Worm (Caenorhabditis elegans) whole organism, L4 larva: ENCODE measurements around the gene W09D6.1.

Source experiments
- D1046.2 ChIP-seq: fragments of 200-800 bp; sonication (Bioruptor generic); IDR thresholded peaks from 2 replicates; pipeline ENCODE4 v1.3.6; 2022; ENCODE audit warnings: missing genetic modification characterization, missing compliant biosample characterization
- F10B5.3 ChIP-seq: sonication (generic microtip); optimal IDR thresholded peaks from 2 replicates; lab custom pipeline; 2016; ENCODE audit warnings: mild to moderate bottlenecking, missing genetic modification characterization, missing compliant biosample characterization
- F37D6.2 ChIP-seq: sonication (generic microtip); optimal IDR thresholded peaks from 2 replicates; lab custom pipeline; 2016; ENCODE audit warnings: mild to moderate bottlenecking, missing genetic modification characterization, missing compliant biosample characterization
- F44E2.7 ChIP-seq: fragments of 200-800 bp; sonication (Bioruptor generic); IDR thresholded peaks from 2 replicates; pipeline ENCODE4 v2.1.2; 2022; ENCODE audit warnings: missing genetic modification characterization, missing compliant biosample characterization
- R02D3.7 ChIP-seq: fragments of 150-350 bp; sonication (generic microtip); optimal IDR thresholded peaks from 3 replicates; lab custom pipeline; 2014; ENCODE audit warnings: missing biosample characterization, missing genetic modification characterization
- ZK546.5 ChIP-seq, 2 experiments: sonication (generic microtip); optimal IDR thresholded peaks; 2 replicates each; lab custom pipeline; 2017; ENCODE audit warnings: missing biosample characterization in 2 of 2, missing genetic modification characterization in 2 of 2
- aha-1 ChIP-seq: fragments of 150-350 bp; peaks from one replicate; lab custom pipeline; 2014; ENCODE audit warnings: missing biosample characterization, missing genetic modification characterization
- ama-1 ChIP-seq: fragments of 150-350 bp; optimal IDR thresholded peaks from 2 replicates; lab custom pipeline; 2014; ENCODE audit warnings: inconsistent platforms, mixed read lengths
- arid-1 ChIP-seq: fragments of 200-800 bp; sonication (Bioruptor generic); conservative IDR thresholded peaks from 2 replicates; pipeline ENCODE4 v1.3.6; 2022; ENCODE audit warnings: missing genetic modification reagents, missing genetic modification characterization, missing compliant biosample characterization
- attf-4 ChIP-seq: sonication (generic microtip); optimal IDR thresholded peaks from 3 replicates; lab custom pipeline; 2017; ENCODE audit warnings: missing biosample characterization, missing genetic modification characterization
- ceh-28 ChIP-seq: fragments of 150-350 bp; optimal IDR thresholded peaks from 2 replicates; lab custom pipeline; 2014; ENCODE audit warnings: missing biosample characterization, missing genetic modification reagents, missing genetic modification characterization
- ceh-32 ChIP-seq: sonication (generic microtip); optimal IDR thresholded peaks from 2 replicates; lab custom pipeline; 2016; ENCODE audit warnings: mild to moderate bottlenecking, missing genetic modification characterization, missing compliant biosample characterization; ENCODE audit not compliant: poor library complexity
- ceh-82 ChIP-seq: sonication (generic microtip); optimal IDR thresholded peaks from 2 replicates; lab custom pipeline; 2017; ENCODE audit warnings: missing biosample characterization, missing genetic modification characterization
- ces-1 ChIP-seq: fragments of 150-350 bp; sonication (generic microtip); optimal IDR thresholded peaks from 4 replicates; lab custom pipeline; 2014; ENCODE audit warnings: missing biosample characterization, missing genetic modification reagents, missing genetic modification characterization
- cey-2 ChIP-seq: sonication (generic microtip); optimal IDR thresholded peaks from 3 replicates; lab custom pipeline; 2017; ENCODE audit warnings: missing genetic modification characterization, mild to moderate bottlenecking, missing compliant biosample characterization, antibody characterized with exemption, borderline replicate concordance; ENCODE audit not compliant: insufficient read depth
- daf-12 ChIP-seq: fragments of 150-350 bp; optimal IDR thresholded peaks from 2 replicates; lab custom pipeline; 2014; ENCODE audit warnings: missing biosample characterization, missing genetic modification reagents, missing genetic modification characterization
- daf-16 ChIP-seq, 3 experiments: sonication (generic microtip); optimal IDR thresholded peaks; 2 replicates each; lab custom pipeline; 2016 to 2017; ENCODE audit warnings: missing genetic modification characterization in 3 of 3, missing genetic modification reagents in 3 of 3, mild to moderate bottlenecking in 2 of 3, missing compliant biosample characterization in 2 of 3, missing biosample characterization in 1 of 3, moderate library complexity in 1 of 3
- dmd-6 ChIP-seq: fragments of 200-800 bp; sonication (Bioruptor generic); IDR thresholded peaks from 2 replicates; pipeline ENCODE4 v1.3.6; 2022; ENCODE audit warnings: missing genetic modification reagents, missing genetic modification characterization, missing compliant biosample characterization
- dmd-8 ChIP-seq: fragments of 200-800 bp; sonication (Bioruptor generic); IDR thresholded peaks from 2 replicates; pipeline ENCODE4 v1.3.6; 2022; ENCODE audit warnings: missing genetic modification characterization, missing compliant biosample characterization
- egl-43 ChIP-seq: fragments of 200-800 bp; sonication (Bioruptor generic); IDR thresholded peaks from 2 replicates; pipeline ENCODE4 v1.3.6; 2022; ENCODE audit warnings: missing genetic modification reagents, missing genetic modification characterization, missing compliant biosample characterization
- fos-1 ChIP-seq: fragments of 150-350 bp; optimal IDR thresholded peaks from 2 replicates; lab custom pipeline; 2014; ENCODE audit warnings: missing biosample characterization, missing genetic modification characterization
- hlh-11 ChIP-seq: fragments of 200-800 bp; sonication (Bioruptor generic); optimal IDR thresholded peaks from 2 replicates; lab custom pipeline; 2018; ENCODE audit warnings: mild to moderate bottlenecking, missing genetic modification characterization, missing compliant biosample characterization
- jun-1 ChIP-seq: fragments of 150-350 bp; optimal IDR thresholded peaks from 2 replicates; lab custom pipeline; 2014; ENCODE audit warnings: missing biosample characterization, missing genetic modification reagents, missing genetic modification characterization
- lin-1 ChIP-seq: fragments of 200-800 bp; sonication (Bioruptor generic); IDR thresholded peaks from 2 replicates; pipeline ENCODE4 v1.3.6; 2022; ENCODE audit warnings: missing genetic modification reagents, missing genetic modification characterization, missing compliant biosample characterization
- lin-13 ChIP-seq: fragments of 150-350 bp; optimal IDR thresholded peaks from 2 replicates; lab custom pipeline; 2014; ENCODE audit warnings: missing biosample characterization, missing genetic modification reagents, missing genetic modification characterization
- lin-39 ChIP-seq: fragments of 150-350 bp; optimal IDR thresholded peaks from 2 replicates; lab custom pipeline; 2014; ENCODE audit warnings: missing biosample characterization, missing genetic modification reagents, missing genetic modification characterization
- lir-3 ChIP-seq: sonication (generic microtip); optimal IDR thresholded peaks from 2 replicates; lab custom pipeline; 2016; ENCODE audit warnings: mild to moderate bottlenecking, missing genetic modification characterization, missing compliant biosample characterization
- madf-9 ChIP-seq: fragments of 200-800 bp; sonication (Bioruptor generic); conservative IDR thresholded peaks from 2 replicates; pipeline ENCODE4 v1.3.6; 2022; ENCODE audit warnings: missing genetic modification reagents, missing genetic modification characterization, missing compliant biosample characterization
- mep-1 ChIP-seq: fragments of 150-350 bp; sonication (generic microtip); optimal IDR thresholded peaks from 3 replicates; lab custom pipeline; 2014; ENCODE audit warnings: missing biosample characterization, missing genetic modification characterization
- mxl-2 ChIP-seq: fragments of 200-800 bp; sonication (Bioruptor generic); conservative IDR thresholded peaks from 2 replicates; pipeline ENCODE4 v1.3.6; 2022; ENCODE audit warnings: missing genetic modification reagents, missing genetic modification characterization, missing compliant biosample characterization
- nhr-10 ChIP-seq: fragments of 150-350 bp; optimal IDR thresholded peaks from 2 replicates; lab custom pipeline; 2014; ENCODE audit warnings: missing biosample characterization, missing genetic modification characterization
- nhr-102 ChIP-seq: sonication (generic microtip); optimal IDR thresholded peaks from 2 replicates; lab custom pipeline; 2016; ENCODE audit warnings: mild to moderate bottlenecking, missing genetic modification characterization, moderate library complexity, missing compliant biosample characterization
- nhr-11 ChIP-seq: fragments of 150-350 bp; optimal IDR thresholded peaks from 2 replicates; lab custom pipeline; 2014; ENCODE audit warnings: missing biosample characterization, missing genetic modification characterization
- nhr-28 ChIP-seq: fragments of 150-350 bp; optimal IDR thresholded peaks from 2 replicates; lab custom pipeline; 2014; ENCODE audit warnings: missing biosample characterization, missing genetic modification characterization
- nhr-41 ChIP-seq: fragments of 200-800 bp; sonication (Bioruptor generic); IDR thresholded peaks from 2 replicates; pipeline ENCODE4 v1.3.6; 2022; ENCODE audit warnings: missing genetic modification reagents, missing genetic modification characterization, missing compliant biosample characterization
- nhr-48 ChIP-seq: sonication (generic microtip); optimal IDR thresholded peaks from 2 replicates; lab custom pipeline; 2016; ENCODE audit warnings: mild to moderate bottlenecking, missing genetic modification characterization, missing compliant biosample characterization
- nhr-77 ChIP-seq: fragments of 150-350 bp; optimal IDR thresholded peaks from 2 replicates; lab custom pipeline; 2014; ENCODE audit warnings: missing biosample characterization, missing genetic modification characterization
- pqm-1 ChIP-seq: sonication (generic microtip); optimal IDR thresholded peaks from 2 replicates; lab custom pipeline; 2017; ENCODE audit warnings: missing biosample characterization, missing genetic modification characterization
- set-16 ChIP-seq: fragments of 200-800 bp; sonication (Bioruptor generic); IDR thresholded peaks from 2 replicates; pipeline ENCODE4 v1.3.6; 2022; ENCODE audit warnings: missing genetic modification reagents, missing genetic modification characterization, missing compliant biosample characterization
- spr-3 ChIP-seq: fragments of 200-800 bp; sonication (Bioruptor generic); optimal IDR thresholded peaks from 2 replicates; lab custom pipeline; 2018; ENCODE audit warnings: mild to moderate bottlenecking, missing genetic modification characterization, missing compliant biosample characterization
- unc-130 ChIP-seq: sonication (generic microtip); optimal IDR thresholded peaks from 2 replicates; lab custom pipeline; 2016; ENCODE audit warnings: missing genetic modification reagents, missing genetic modification characterization, missing compliant biosample characterization
- unc-62 ChIP-seq, 3 experiments: fragments of 150-350 bp in 1 of 3; sonication (generic microtip); optimal IDR thresholded peaks in 2 of 3; peaks in 1 of 3; 1 replicate in 1 of 3; 2 replicates in 2 of 3; lab custom pipeline; 2014 to 2017; ENCODE audit warnings: missing biosample characterization in 3 of 3, missing genetic modification characterization in 3 of 3, missing genetic modification reagents in 3 of 3, missing genotype in 1 of 3
- vab-7 ChIP-seq: fragments of 200-800 bp; sonication (Bioruptor generic); IDR thresholded peaks from 2 replicates; pipeline ENCODE4 v1.3.6; 2022; ENCODE audit warnings: missing genetic modification reagents, missing genetic modification characterization, missing compliant biosample characterization
- zag-1 ChIP-seq: fragments of 150-350 bp; optimal IDR thresholded peaks from 2 replicates; lab custom pipeline; 2014; ENCODE audit warnings: missing biosample characterization, missing genetic modification characterization
- zip-2 ChIP-seq: fragments of 150-350 bp; optimal IDR thresholded peaks from 2 replicates; lab custom pipeline; 2014; ENCODE audit warnings: missing biosample characterization, missing genetic modification characterization
- ztf-11 ChIP-seq: fragments of 150-350 bp; optimal IDR thresholded peaks from 2 replicates; lab custom pipeline; 2014; ENCODE audit warnings: missing biosample characterization, missing genetic modification characterization

W09D6.1 gene

ce11 chrIII:11079445-11079844 lies 10.8 kb downstream of the W09D6.1 start, which contains the start of gene W09D6.4:
Gene W09D6.4, plus strand, starts transcription at chrIII:11079745.
- TF ChIP-seq unc-130 (GFP tag; lab: Kevin White, UChicago) (no peak), mxl-2 (GFP tag; lab: Robert Waterston, UW) (no peak), spr-3 (no peak), zip-2 (tag; lab: Kevin White, UChicago) (no peak), nhr-48 (tag; lab: Kevin White, UChicago) (no peak), dmd-8 (GFP tag; lab: Robert Waterston, UW) (no peak)

DNA sequence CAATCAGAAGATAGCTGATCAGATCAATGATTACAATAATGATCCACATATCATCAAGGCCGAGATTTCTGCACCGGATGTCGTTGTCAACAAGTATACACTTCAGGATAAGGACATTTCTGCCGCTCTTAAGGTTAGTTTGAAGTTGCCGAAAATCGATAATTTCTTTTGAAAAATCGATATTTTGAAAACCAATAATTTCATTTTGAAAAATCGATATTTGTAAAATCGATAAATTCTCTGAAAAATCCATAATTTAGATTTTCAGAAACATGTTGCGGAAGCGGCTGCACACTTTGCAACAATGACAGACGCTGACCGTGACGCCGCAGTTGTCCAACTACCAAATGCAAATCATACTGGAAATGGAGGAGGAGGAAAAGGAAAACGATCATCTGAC lies 11.2 kb downstream of the W09D6.1 start:
- TF ChIP-seq ceh-28 (tag; lab: Kevin White, UChicago) = peak; percentile 84
- TF ChIP-seq aha-1 = peak; percentile 29

ce11 chrIII:11082604-11083003 lies 14.0 kb downstream of the W09D6.1 start:
- TF ChIP-seq ceh-82 (tag; lab: Kevin White, UChicago) = no peak
- no peak for TF ChIP-seq nhr-102 (tag; lab: Kevin White, UChicago)
- TF ChIP-seq aha-1 = no peak
- no peak for TF ChIP-seq zag-1
- peak in 1 of 2 experiments; percentile 88 for TF ChIP-seq unc-62 (GFP tag; optimal IDR thresholded peaks at IDR 0.05 in 1 of 2; lab: Kevin White, UChicago)
- no peak for TF ChIP-seq unc-62 (tag; optimal IDR thresholded peaks at IDR 0.05; lab: Kevin White, UChicago)
- TF ChIP-seq set-16 (GFP tag; lab: Robert Waterston, UW) = no peak
- no peak for TF ChIP-seq lin-39

DNA sequence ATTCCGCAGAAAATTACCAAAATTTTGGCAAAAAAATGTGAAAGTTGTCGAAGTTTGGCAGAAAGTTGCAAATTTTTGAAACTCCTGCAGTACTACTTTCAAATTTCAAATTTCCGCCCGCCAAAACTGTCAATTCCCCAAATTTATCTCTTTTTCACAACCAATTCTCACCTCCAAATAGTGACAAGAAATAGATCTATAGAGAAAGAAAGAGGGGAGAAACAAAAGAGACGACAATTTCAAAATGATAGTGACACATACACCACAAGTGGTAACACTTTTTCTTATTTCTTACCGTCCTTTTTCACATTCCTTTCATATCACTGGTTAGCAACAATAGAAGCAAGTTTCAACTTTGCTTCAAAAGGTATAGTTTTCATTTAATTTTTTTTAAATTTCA lies 15.3 kb downstream of the W09D6.1 start:
- TF ChIP-seq F44E2.7 (GFP tag; lab: Robert Waterston, UW) = no peak
- TF ChIP-seq nhr-28 (tag; lab: Kevin White, UChicago) = peak; percentile 56
- TF ChIP-seq fos-1 (tag; lab: Kevin White, UChicago) = no peak
- TF ChIP-seq daf-16 (GFP tag; optimal IDR thresholded peaks at IDR 0.05; lab: Kevin White, UChicago) = no peak
- peak; percentile 9 for TF ChIP-seq daf-16 (tag; optimal IDR thresholded peaks at IDR 0.05; lab: Kevin White, UChicago)
- TF ChIP-seq jun-1 (tag; lab: Kevin White, UChicago) = no peak
- no peak for TF ChIP-seq hlh-11
- TF ChIP-seq set-16 (GFP tag; lab: Robert Waterston, UW) = no peak
- TF ChIP-seq F37D6.2 (tag; lab: Kevin White, UChicago) = no peak
- TF ChIP-seq nhr-41 = no peak
- peak; percentile 64 for TF ChIP-seq aha-1
- TF ChIP-seq pqm-1 (tag; lab: Kevin White, UChicago) = peak; percentile 74
- no peak for TF ChIP-seq attf-4
- peak; percentile 33; the same call in 1 of the 2 replicates for TF ChIP-seq dmd-6
- TF ChIP-seq ZK546.5 (tag; optimal IDR thresholded peaks at IDR 0.05; lab: Kevin White, UChicago) = no peak
- TF ChIP-seq nhr-10 (tag; lab: Kevin White, UChicago) = no peak
- peak; percentile 26 for TF ChIP-seq lin-13 (GFP tag; lab: Kevin White, UChicago)
- no peak for TF ChIP-seq vab-7 (GFP tag; lab: Robert Waterston, UW)
- TF ChIP-seq ces-1 (GFP tag; lab: Kevin White, UChicago) = no peak

DNA sequence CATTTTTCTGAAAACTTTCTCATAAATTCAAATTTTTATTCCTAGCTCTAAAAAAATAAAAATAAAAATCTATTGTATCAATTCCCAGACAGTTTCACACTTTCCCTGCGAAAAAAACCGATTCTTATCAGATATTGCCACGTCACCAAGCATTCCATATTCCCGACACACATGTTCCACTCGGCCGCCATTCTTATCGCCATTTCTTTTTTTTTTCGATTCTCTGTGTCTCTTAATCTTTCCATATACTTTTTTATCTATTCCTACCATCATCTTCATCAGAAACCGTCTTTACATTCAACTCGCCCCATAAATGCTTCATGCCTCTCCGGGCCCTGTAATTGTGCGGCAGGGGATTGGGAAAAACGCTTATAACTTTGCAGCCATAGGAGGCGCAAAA lies 18.8 kb downstream of the W09D6.1 start:
- TF ChIP-seq ztf-11 = no peak
- TF ChIP-seq fos-1 (tag; lab: Kevin White, UChicago) = no peak
- TF ChIP-seq R02D3.7 (tag; lab: Kevin White, UChicago) = no peak
- no peak for TF ChIP-seq madf-9
- no peak for TF ChIP-seq arid-1 (GFP tag; lab: Robert Waterston, UW)
- TF ChIP-seq ama-1 (lab: Kevin White, UChicago) = no peak
- TF ChIP-seq nhr-48 (tag; lab: Kevin White, UChicago) = no peak
- no peak for TF ChIP-seq vab-7 (GFP tag; lab: Robert Waterston, UW)
- no peak for TF ChIP-seq D1046.2
- no peak for TF ChIP-seq cey-2
- peak; percentile 22 for TF ChIP-seq nhr-77 (tag; lab: Kevin White, UChicago)
- TF ChIP-seq F10B5.3 (tag; lab: Kevin White, UChicago) = no peak
- TF ChIP-seq ceh-32 (tag; lab: Kevin White, UChicago) = no peak
- peak; percentile 3 for TF ChIP-seq mep-1 (tag; lab: Kevin White, UChicago)
- TF ChIP-seq lin-1 (GFP tag; lab: Robert Waterston, UW) = peak; percentile 45; the same call in 1 of the 2 replicates
- TF ChIP-seq egl-43 = no peak
- no peak for TF ChIP-seq zag-1
- no peak for TF ChIP-seq daf-12
- TF ChIP-seq lir-3 = no peak
- TF ChIP-seq nhr-11 (tag; lab: Kevin White, UChicago) = no peak
